Fruit fly (Drosophila melanogaster) whole organism, adult: ENCODE data around the gene Scgalpha.
A peak's percentile ranks its signal among the peaks of the same experiment; 100 is the strongest.

Source experiments
- CG11617 ChIP-seq: fragments of 200-800 bp; sonication (Bioruptor generic); optimal IDR thresholded peaks from 2 replicates; lab custom pipeline; 2017; ENCODE audit warnings: mild to moderate bottlenecking, missing biosample characterization, missing genetic modification reagents, missing genetic modification characterization
- CG12768 ChIP-seq: fragments of 200-800 bp; sonication (Bioruptor generic); optimal IDR thresholded peaks from 2 replicates; lab custom pipeline; 2017; ENCODE audit warnings: missing biosample characterization, missing genetic modification characterization, mild to moderate bottlenecking, moderate library complexity, missing genetic modification reagents
- CG14711 ChIP-seq: fragments of 200-800 bp; sonication (Bioruptor generic); optimal IDR thresholded peaks from 2 replicates; lab custom pipeline; 2018; ENCODE audit warnings: missing biosample characterization, mild to moderate bottlenecking, missing genetic modification characterization, moderate library complexity
- CG1620 ChIP-seq: fragments of 200-800 bp; sonication (Bioruptor generic); optimal IDR thresholded peaks from 2 replicates; lab custom pipeline; 2016; ENCODE audit warnings: missing biosample characterization, missing genetic modification characterization
- CG33017 ChIP-seq: fragments of 200-800 bp; sonication (Bioruptor generic); optimal IDR thresholded peaks from 2 replicates; lab custom pipeline; 2018; ENCODE audit warnings: missing biosample characterization, mild to moderate bottlenecking, missing genetic modification characterization, moderate library complexity
- CG5204 ChIP-seq: fragments of 200-800 bp; sonication (Bioruptor generic); optimal IDR thresholded peaks from 2 replicates; lab custom pipeline; 2016; ENCODE audit warnings: missing biosample characterization, missing genetic modification characterization
- CG7045 ChIP-seq: fragments of 200-800 bp; sonication (Bioruptor generic); optimal IDR thresholded peaks from 2 replicates; lab custom pipeline; 2017; ENCODE audit warnings: missing biosample characterization, mild to moderate bottlenecking, missing genetic modification characterization
- CG7101 ChIP-seq: fragments of 200-800 bp; sonication (Bioruptor generic); optimal IDR thresholded peaks from 2 replicates; lab custom pipeline; 2018; ENCODE audit warnings: missing biosample characterization, mild to moderate bottlenecking, missing genetic modification characterization, moderate library complexity
- Clk ChIP-seq: fragments of 200-800 bp; sonication (Bioruptor generic); optimal IDR thresholded peaks from 2 replicates; lab custom pipeline; 2017; ENCODE audit warnings: missing biosample characterization, missing genetic modification characterization
- Crg-1 ChIP-seq: fragments of 200-800 bp; sonication (Bioruptor generic); optimal IDR thresholded peaks from 2 replicates; lab custom pipeline; 2016; ENCODE audit warnings: missing biosample characterization, missing genetic modification characterization
- Hr96 ChIP-seq: fragments of 200-800 bp; sonication (Bioruptor generic); optimal IDR thresholded peaks from 2 replicates; lab custom pipeline; 2016; ENCODE audit warnings: missing biosample characterization, missing genetic modification characterization
- Mnt ChIP-seq: fragments of 200-800 bp; sonication (Bioruptor generic); optimal IDR thresholded peaks from 2 replicates; lab custom pipeline; 2016; ENCODE audit warnings: missing biosample characterization, mild to moderate bottlenecking, missing genetic modification characterization
- bab1 ChIP-seq: fragments of 200-800 bp; sonication (Bioruptor generic); optimal IDR thresholded peaks from 3 replicates; lab custom pipeline; 2019; ENCODE audit warnings: missing biosample characterization, mild to moderate bottlenecking, missing genetic modification characterization, moderate library complexity
- cic ChIP-seq: fragments of 200-800 bp; sonication (Bioruptor generic); optimal IDR thresholded peaks from 2 replicates; lab custom pipeline; 2017; ENCODE audit warnings: missing biosample characterization, mild to moderate bottlenecking, missing genetic modification characterization, moderate library complexity
- cnc ChIP-seq, 2 experiments: fragments of >200 bp; optimal IDR thresholded peaks; 2 replicates each; lab custom pipeline; 2017
- kay ChIP-seq: fragments of 200-800 bp; sonication (Bioruptor generic); peaks from one replicate; lab custom pipeline; 2016; ENCODE audit warnings: missing biosample characterization, missing genetic modification characterization, borderline replicate concordance
- pad ChIP-seq: fragments of 200-800 bp; sonication (Bioruptor generic); optimal IDR thresholded peaks from 3 replicates; lab custom pipeline; 2017; ENCODE audit warnings: missing biosample characterization, missing genetic modification characterization, mild to moderate bottlenecking, moderate library complexity, missing genetic modification reagents
- tj ChIP-seq: fragments of 200-800 bp; sonication (Bioruptor generic); optimal IDR thresholded peaks from 3 replicates; lab custom pipeline; 2017; ENCODE audit warnings: missing biosample characterization, mild to moderate bottlenecking, missing genetic modification characterization, moderate library complexity
- toe ChIP-seq: fragments of 200-800 bp; sonication (Bioruptor generic); optimal IDR thresholded peaks from 2 replicates; lab custom pipeline; 2016; ENCODE audit warnings: missing biosample characterization, missing genetic modification characterization

Gene Scgalpha

dm6 chr2L:8302766-8303479, at the start of gene Scgalpha, which contains the start of gene wol:
Gene Scgalpha (plus strand): TSS chr2L:8303429.
Gene wol (minus strand): TSS chr2L:8302985.
- no peak for TF ChIP-seq Mnt (GFP tag; lab: Kevin White, UChicago)
- no peak for TF ChIP-seq CG12768
- peak; percentile 97 for TF ChIP-seq CG14711
- peak; percentile 7 for TF ChIP-seq bab1
- TF ChIP-seq pad (GFP tag; lab: Kevin White, UChicago) = no peak

- TF ChIP-seq CG33017 (tag; lab: Kevin White, UChicago) (peak; percentile 53), CG7101 (peak; percentile 15), CG14711 (peak; percentile 5), Crg-1 (GFP tag; lab: Kevin White, UChicago) (no peak)
These were observed 47.8 kb upstream of the Scgalpha start for dm6 chr2L:8255406-8255805.

- no peak for TF ChIP-seq toe (GFP tag; lab: Kevin White, UChicago)
- no peak for TF ChIP-seq tj (GFP tag; lab: Kevin White, UChicago)
- no peak for TF ChIP-seq Hr96 (GFP tag; lab: Kevin White, UChicago)
- no peak for TF ChIP-seq Mnt (GFP tag; lab: Kevin White, UChicago)
These were observed 45.6 kb upstream of the Scgalpha start, which contains the start of gene CG8086 for dm6 chr2L:8257401-8258266. Gene CG8086 (minus strand): TSS chr2L:8257502.

dm6 chr2L:8266145-8266544, 37.1 kb upstream of the Scgalpha start:
- TF ChIP-seq CG33017 (tag; lab: Kevin White, UChicago) = no peak

dm6 chr2L:8266670-8267435, 36.4 kb upstream of the Scgalpha start:
- TF ChIP-seq CG12768 = no peak
- no peak for TF ChIP-seq Clk (GFP tag; lab: Kevin White, UChicago)
- peak; percentile 36 for TF ChIP-seq kay (GFP tag; lab: Kevin White, UChicago)

- TF ChIP-seq CG11617 (GFP tag; lab: Kevin White, UChicago) (no peak), Clk (GFP tag; lab: Kevin White, UChicago) (no peak), CG7045 (GFP tag; lab: Kevin White, UChicago) (no peak)
These were observed 34.5 kb upstream of the Scgalpha start for dm6 chr2L:8268679-8269078.

- TF ChIP-seq CG33017 (tag; lab: Kevin White, UChicago) (no peak), CG12768 (no peak), CG5204 (GFP tag; lab: Kevin White, UChicago) (no peak), Clk (GFP tag; lab: Kevin White, UChicago) (no peak), CG7045 (GFP tag; lab: Kevin White, UChicago) (no peak), cnc (optimal IDR thresholded peaks at IDR 0.05; lab: Kevin White, UChicago) (no peak), CG7101 (no peak), bab1 (no peak), Hr96 (GFP tag; lab: Kevin White, UChicago) (no peak), pad (GFP tag; lab: Kevin White, UChicago) (no peak), CG14711 (no peak), cic (GFP tag; lab: Kevin White, UChicago) (no peak), toe (GFP tag; lab: Kevin White, UChicago) (no peak), tj (GFP tag; lab: Kevin White, UChicago) (no peak), CG1620 (GFP tag; lab: Kevin White, UChicago) (no peak)
These were observed 32.3 kb upstream of the Scgalpha start for dm6 chr2L:8270916-8271315.

- no peak for TF ChIP-seq Mnt (GFP tag; lab: Kevin White, UChicago)
- no peak for TF ChIP-seq CG14711
- no peak for TF ChIP-seq cnc (optimal IDR thresholded peaks at IDR 0.05; lab: Kevin White, UChicago)
These were observed 29.1 kb upstream of the Scgalpha start for dm6 chr2L:8274127-8274526.
